Worm (Caenorhabditis elegans): Measurements from ENCODE around the gene isp-1.

The isp-1 gene

ce11 chrIV:8157161-8157560 lies 21.3 kb upstream of the isp-1 start, which contains the start of gene B0218.5:
TSS of gene B0218.5 (minus strand) at chrIV:8157261.
- TF ChIP-seq rbr-2 (tag; optimal IDR thresholded peaks at IDR 0.05) (no peak), aha-1 (tag) (no peak), ztf-11 (tag; optimal IDR thresholded peaks at IDR 0.05) (no peak), php-3 (GFP tag; IDR thresholded peaks at IDR 0.05) (no peak)

DNA sequence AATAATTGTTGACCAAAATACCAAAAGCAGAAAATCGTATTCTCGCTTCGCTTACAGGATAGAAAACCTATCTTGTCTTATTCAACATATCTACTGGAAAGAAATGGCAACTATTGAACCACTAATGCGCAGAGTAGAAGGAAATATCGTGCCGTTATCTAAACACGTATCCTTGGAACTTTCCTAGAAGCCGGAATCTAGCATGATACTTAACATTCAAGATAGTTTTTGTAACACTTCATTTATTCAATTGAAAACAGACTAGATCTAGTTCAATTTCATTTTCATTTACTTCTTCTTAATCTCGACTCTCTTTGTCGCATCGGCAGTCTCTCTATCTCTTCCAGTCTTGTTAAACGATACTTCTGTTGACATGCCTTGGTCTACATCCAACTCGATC lies 19.1 kb upstream of the isp-1 start:
- TF ChIP-seq ctbp-1 (GFP tag; IDR thresholded peaks at IDR 0.05) (no peak), lsy-2 (tag; optimal IDR thresholded peaks at IDR 0.05) (no peak), mes-2 (tag; optimal IDR thresholded peaks at IDR 0.05; ENCODE audit: poor library complexity, severe bottlenecking) (peak; percentile 28), cey-2 (tag; optimal IDR thresholded peaks at IDR 0.05; ENCODE audit: borderline replicate concordance, insufficient read depth) (no peak), aha-1 (tag) (peak; percentile 54), unc-62 (GFP tag; optimal IDR thresholded peaks at IDR 0.05 in 1 of 2) (peak in 1 of 2 experiments; percentile 66), unc-62 (tag; optimal IDR thresholded peaks at IDR 0.05) (no peak)

DNA sequence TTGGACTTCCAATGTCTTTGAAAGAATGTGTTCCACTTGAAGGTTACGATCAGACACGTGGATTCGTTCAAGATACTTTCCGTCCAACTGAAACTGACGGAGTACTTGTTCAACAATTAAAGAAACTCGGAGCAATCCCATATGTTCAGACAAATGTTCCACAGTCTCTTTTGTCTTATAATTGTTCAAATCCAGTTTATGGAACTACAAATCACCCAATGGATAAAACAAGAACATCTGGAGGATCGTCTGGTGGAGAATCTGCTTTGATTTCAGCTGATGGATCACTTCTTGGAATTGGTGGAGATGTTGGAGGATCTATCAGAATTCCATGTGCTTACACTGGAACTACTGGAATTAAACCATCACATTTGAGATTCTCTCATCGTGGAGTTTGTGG lies 17.3 kb upstream of the isp-1 start:
- TF ChIP-seq mdl-1 (tag; optimal IDR thresholded peaks at IDR 0.05) (no peak), Y75B8A.6 (GFP tag; IDR thresholded peaks at IDR 0.05) (no peak), aly-2 (tag; optimal IDR thresholded peaks at IDR 0.05) (no peak), R02D3.7 (tag; optimal IDR thresholded peaks at IDR 0.05) (no peak), unc-62 (GFP tag; optimal IDR thresholded peaks at IDR 0.05 in 1 of 2) (peak in 1 of 2 experiments; percentile 93), unc-62 (tag; optimal IDR thresholded peaks at IDR 0.05) (no peak), daf-12 (tag; optimal IDR thresholded peaks at IDR 0.05) (no peak), ctbp-1 (GFP tag; IDR thresholded peaks at IDR 0.05) (no peak)

ce11 chrIV:8152688-8153087 lies 16.8 kb upstream of the isp-1 start:
- TF ChIP-seq mdt-29 (GFP tag; IDR thresholded peaks at IDR 0.05): no peak
- no peak for TF ChIP-seq ctbp-1 (GFP tag; IDR thresholded peaks at IDR 0.05)
- TF ChIP-seq tra-1 (GFP tag; IDR thresholded peaks at IDR 0.05): no peak
- no peak for TF ChIP-seq spr-1 (tag; optimal IDR thresholded peaks at IDR 0.05)
- TF ChIP-seq pqm-1 (tag; optimal IDR thresholded peaks at IDR 0.05): peak; percentile 54
- no peak for TF ChIP-seq R02D3.7 (tag; optimal IDR thresholded peaks at IDR 0.05)
- TF ChIP-seq dve-1 (tag; optimal IDR thresholded peaks at IDR 0.05; ENCODE audit: insufficient read depth): peak; percentile 21
- no peak for TF ChIP-seq nhr-6 (tag; optimal IDR thresholded peaks at IDR 0.05)
- TF ChIP-seq daf-16 (GFP tag; optimal IDR thresholded peaks at IDR 0.05): no peak
- TF ChIP-seq daf-16 (tag; optimal IDR thresholded peaks at IDR 0.05): peak; percentile 49
- TF ChIP-seq madf-5 (GFP tag; IDR thresholded peaks at IDR 0.05): no peak
- no peak for TF ChIP-seq zfp-2 (tag; optimal IDR thresholded peaks at IDR 0.05)
- TF ChIP-seq hlh-11 (tag; optimal IDR thresholded peaks at IDR 0.05): peak; percentile 11
- TF ChIP-seq ZK337.2 (GFP tag; IDR thresholded peaks at IDR 0.05): no peak
- 0 out of 2 replicates have a peak, but pooled peaks have one; percentile 9 for TF ChIP-seq dmd-6 (GFP tag; IDR thresholded peaks at IDR 0.05)
- peak; percentile 53 for TF ChIP-seq nhr-28 (tag; optimal IDR thresholded peaks at IDR 0.05)
- TF ChIP-seq dpl-1 (GFP tag; optimal IDR thresholded peaks at IDR 0.05): no peak

DNA sequence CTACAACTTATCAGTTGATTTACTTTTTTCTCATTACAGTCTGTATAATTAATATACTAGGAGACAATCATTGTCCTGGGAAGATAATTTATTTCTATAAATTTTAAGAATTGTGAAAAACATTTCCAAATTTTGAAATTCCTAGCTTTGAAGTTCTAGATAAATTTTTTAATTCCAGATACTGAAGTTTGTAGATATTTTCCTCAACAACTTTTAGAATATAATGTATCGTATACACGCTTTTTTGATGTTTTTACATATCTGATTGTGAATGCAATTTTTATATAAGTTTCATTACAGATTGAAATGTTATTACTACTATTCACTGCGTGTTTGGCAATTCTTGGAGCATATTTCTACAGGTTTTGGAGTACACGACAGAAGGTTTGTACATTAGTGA lies 16.3 kb upstream of the isp-1 start, which contains the start of gene faah-2:
faah-2 (plus strand) TSS at position 301 of the 400 bp plus-strand sequence.
- TF ChIP-seq unc-62 (GFP tag; optimal IDR thresholded peaks at IDR 0.05 in 1 of 2) (peak in 1 of 2 experiments; percentile 50), unc-62 (tag; optimal IDR thresholded peaks at IDR 0.05) (no peak), snpc-1.2 (GFP tag; IDR thresholded peaks at IDR 0.05) (no peak), lin-38 (GFP tag; IDR thresholded peaks at IDR 0.05) (no peak), lin-39 (tag; optimal IDR thresholded peaks at IDR 0.05) (no peak)

All from whole organism, L4 larva.